Fruit fly (Drosophila melanogaster) whole organism, adult: ENCODE results near the gene gig.

Experiments used
- CG1620 ChIP-seq: fragments of 200-800 bp; sonication (Bioruptor generic); optimal IDR thresholded peaks from 2 replicates; lab custom pipeline; 2016; ENCODE audit warnings: missing biosample characterization, missing genetic modification characterization
- CG5204 ChIP-seq: fragments of 200-800 bp; sonication (Bioruptor generic); optimal IDR thresholded peaks from 2 replicates; lab custom pipeline; 2016; ENCODE audit warnings: missing biosample characterization, missing genetic modification characterization
- CG7101 ChIP-seq: fragments of 200-800 bp; sonication (Bioruptor generic); optimal IDR thresholded peaks from 2 replicates; lab custom pipeline; 2018; ENCODE audit warnings: missing biosample characterization, mild to moderate bottlenecking, missing genetic modification characterization, moderate library complexity
- Crg-1 ChIP-seq: fragments of 200-800 bp; sonication (Bioruptor generic); optimal IDR thresholded peaks from 2 replicates; lab custom pipeline; 2016; ENCODE audit warnings: missing biosample characterization, missing genetic modification characterization
- Hr96 ChIP-seq: fragments of 200-800 bp; sonication (Bioruptor generic); optimal IDR thresholded peaks from 2 replicates; lab custom pipeline; 2016; ENCODE audit warnings: missing biosample characterization, missing genetic modification characterization
- cnc ChIP-seq, 2 experiments: fragments of >200 bp; optimal IDR thresholded peaks; 2 replicates each; lab custom pipeline; 2017
- kay ChIP-seq: fragments of 200-800 bp; sonication (Bioruptor generic); peaks from one replicate; lab custom pipeline; 2016; ENCODE audit warnings: missing biosample characterization, missing genetic modification characterization, borderline replicate concordance
- toe ChIP-seq: fragments of 200-800 bp; sonication (Bioruptor generic); optimal IDR thresholded peaks from 2 replicates; lab custom pipeline; 2016; ENCODE audit warnings: missing biosample characterization, missing genetic modification characterization

dm6 chr3L:20185886-20186285, 56.9 kb downstream of the gig start:
- TF ChIP-seq kay (GFP tag; lab: Kevin White, UChicago) (peak; percentile 97), toe (GFP tag; lab: Kevin White, UChicago) (no peak), cnc (optimal IDR thresholded peaks at IDR 0.05; lab: Kevin White, UChicago) (no peak), CG5204 (GFP tag; lab: Kevin White, UChicago) (no peak), CG1620 (no peak), Hr96 (GFP tag; lab: Kevin White, UChicago) (no peak), Crg-1 (GFP tag; lab: Kevin White, UChicago) (no peak), CG7101 (no peak)
